Worm (Caenorhabditis elegans): Measurements from ENCODE around the gene T16G1.13.

Gene T16G1.13

ce11 chrV:12992891-12993290, 43.2 kb downstream of the T16G1.13 start, which contains the start of the genes F15B9.11 and dsl-7:
TSS of gene F15B9.11 (minus strand) at chrV:12992895.
TSS of gene dsl-7 (plus strand) at chrV:12993150.
- TF ChIP-seq skn-1 (tag; optimal IDR thresholded peaks at IDR 0.05), result no peak
- TF ChIP-seq nhr-25 (tag; optimal IDR thresholded peaks at IDR 0.05), result peak; percentile 77

ce11 chrV:12995269-12995668, 45.6 kb downstream of the T16G1.13 start, which contains the start of gene far-5:
TSS of gene far-5 (plus strand) at chrV:12995569.
- TF ChIP-seq nhr-6 (tag; optimal IDR thresholded peaks at IDR 0.05), result no peak
- no peak for TF ChIP-seq ztf-4 (tag; optimal IDR thresholded peaks at IDR 0.05)
- no peak for TF ChIP-seq lin-13 (GFP tag; optimal IDR thresholded peaks at IDR 0.05)
- no peak for TF ChIP-seq ama-1 (optimal IDR thresholded peaks at IDR 0.05)
- no peak for TF ChIP-seq C34F6.9 (tag; optimal IDR thresholded peaks at IDR 0.05)
- TF ChIP-seq lin-39 (tag; optimal IDR thresholded peaks at IDR 0.05), result no peak
- no peak for TF ChIP-seq skn-1 (tag; optimal IDR thresholded peaks at IDR 0.05)
- no peak for TF ChIP-seq nhr-11 (tag; optimal IDR thresholded peaks at IDR 0.05)
- TF ChIP-seq nhr-25 (tag; optimal IDR thresholded peaks at IDR 0.05), result no peak
- TF ChIP-seq ceh-82 (tag; optimal IDR thresholded peaks at IDR 0.05), result no peak
- no peak for TF ChIP-seq unc-62 (GFP tag; optimal IDR thresholded peaks at IDR 0.05)
- TF ChIP-seq aly-2 (tag; optimal IDR thresholded peaks at IDR 0.05), result no peak
- no peak for TF ChIP-seq unc-39 (tag; optimal IDR thresholded peaks at IDR 0.05)
- no peak for TF ChIP-seq nhr-237 (tag; optimal IDR thresholded peaks at IDR 0.05)
- TF ChIP-seq elt-1 (tag; optimal IDR thresholded peaks at IDR 0.05), result no peak
- TF ChIP-seq ztf-1 (GFP tag; conservative IDR thresholded peaks at IDR 0.05), result no peak
- no peak for TF ChIP-seq fos-1 (tag; optimal IDR thresholded peaks at IDR 0.05)
- TF ChIP-seq blmp-1 (tag; optimal IDR thresholded peaks at IDR 0.05; ENCODE audit: insufficient read depth), result no peak
- TF ChIP-seq lin-11 (tag; optimal IDR thresholded peaks at IDR 0.05), result no peak

- no peak for TF ChIP-seq ztf-4 (tag; optimal IDR thresholded peaks at IDR 0.05)
- no peak for TF ChIP-seq nhr-23 (tag; optimal IDR thresholded peaks at IDR 0.05)
- TF ChIP-seq nhr-237 (tag; optimal IDR thresholded peaks at IDR 0.05), result no peak
- TF ChIP-seq alr-1 (tag; optimal IDR thresholded peaks at IDR 0.05), result no peak
- no peak for TF ChIP-seq sem-4 (tag; optimal IDR thresholded peaks at IDR 0.05)
- TF ChIP-seq ama-1 (optimal IDR thresholded peaks at IDR 0.05), result no peak
- TF ChIP-seq mdl-1 (tag; optimal IDR thresholded peaks at IDR 0.05), result no peak
- no peak for TF ChIP-seq lin-39 (tag; optimal IDR thresholded peaks at IDR 0.05)
- TF ChIP-seq crh-2 (tag; optimal IDR thresholded peaks at IDR 0.05), result no peak
Observed at ce11 chrV:12997422-12997821, 47.7 kb downstream of the T16G1.13 start, which contains the start of gene far-3. TSS of gene far-3 (minus strand) at chrV:12997522.

- no peak for TF ChIP-seq unc-55 (GFP tag; optimal IDR thresholded peaks at IDR 0.05)
- no peak for TF ChIP-seq lin-11 (tag; optimal IDR thresholded peaks at IDR 0.05)
- TF ChIP-seq lin-13 (GFP tag; optimal IDR thresholded peaks at IDR 0.05), result no peak
- no peak for TF ChIP-seq blmp-1 (tag; optimal IDR thresholded peaks at IDR 0.05; ENCODE audit: insufficient read depth)
- TF ChIP-seq sma-3 (GFP tag; optimal IDR thresholded peaks at IDR 0.05), result no peak
- TF ChIP-seq ceh-82 (tag; optimal IDR thresholded peaks at IDR 0.05), result no peak
Observed at ce11 chrV:12999559-12999958, 49.9 kb downstream of the T16G1.13 start, which contains the start of gene far-4. TSS of gene far-4 (minus strand) at chrV:12999659.
